Fruit fly (Drosophila melanogaster) whole organism, embryonic: Measurements from ENCODE around the gene TotX.

Source experiments
- Bdp1 ChIP-seq: fragments of 200-800 bp; sonication (Bioruptor generic); optimal IDR thresholded peaks from 3 replicates; lab custom pipeline; 2016; ENCODE audit warnings: missing biosample characterization, missing genetic modification characterization
- Bgb ChIP-seq: fragments of 200-800 bp; sonication (Bioruptor generic); IDR thresholded peaks from 2 replicates; pipeline ENCODE4 v1.3.6; 2022; ENCODE audit warnings: missing biosample characterization, missing genetic modification characterization; ENCODE audit not compliant: partially characterized antibody
- Bteb2 ChIP-seq: fragments of 200-800 bp; sonication (Bioruptor generic); optimal IDR thresholded peaks from 2 replicates; lab custom pipeline; 2016; ENCODE audit warnings: missing biosample characterization, missing genetic modification characterization
- CG10959 ChIP-seq: fragments of 200-800 bp; sonication (Bioruptor generic); IDR thresholded peaks from 2 replicates; pipeline ENCODE4 v1.3.6; 2022; ENCODE audit warnings: missing biosample characterization, missing genetic modification characterization
- CG11085 ChIP-seq: fragments of 200-800 bp; sonication (Bioruptor generic); IDR thresholded peaks from 2 replicates; pipeline ENCODE4 v1.3.6; 2022; ENCODE audit warnings: missing biosample characterization, missing genetic modification characterization
- CG11093 ChIP-seq: fragments of 200-800 bp; sonication (Bioruptor generic); IDR thresholded peaks from 3 replicates; pipeline ENCODE4 v1.3.6; 2022; ENCODE audit warnings: missing biosample characterization, missing genetic modification characterization
- CG11247 ChIP-seq: fragments of 200-800 bp; sonication (Bioruptor generic); IDR thresholded peaks from 2 replicates; pipeline ENCODE4 v1.3.6; 2022; ENCODE audit warnings: missing biosample characterization, missing genetic modification characterization
- CG12155 ChIP-seq: fragments of 200-800 bp; sonication (Bioruptor generic); optimal IDR thresholded peaks from 3 replicates; lab custom pipeline; 2016; ENCODE audit warnings: missing biosample characterization, missing genetic modification characterization
- CG12659 ChIP-seq: fragments of 200-800 bp; sonication (Bioruptor generic); optimal IDR thresholded peaks from 3 replicates; lab custom pipeline; 2017; ENCODE audit warnings: mild to moderate bottlenecking, missing biosample characterization, missing genetic modification reagents, missing genetic modification characterization
- CG16863 ChIP-seq: fragments of 200-800 bp; sonication (Bioruptor generic); optimal IDR thresholded peaks from 3 replicates; lab custom pipeline; 2016; ENCODE audit warnings: missing biosample characterization, missing genetic modification characterization
- CG17328 ChIP-seq: fragments of 200-800 bp; sonication (Bioruptor generic); IDR thresholded peaks from 2 replicates; pipeline ENCODE4 v1.3.6; 2022; ENCODE audit warnings: missing biosample characterization, missing genetic modification characterization
- CG18011 ChIP-seq: fragments of 200-800 bp; sonication (Bioruptor generic); optimal IDR thresholded peaks from 2 replicates; lab custom pipeline; 2017; ENCODE audit warnings: missing biosample characterization, missing genetic modification characterization, mild to moderate bottlenecking, moderate library complexity, missing genotype
- CG1832 ChIP-seq: fragments of 200-800 bp; sonication (Bioruptor generic); optimal IDR thresholded peaks from 2 replicates; lab custom pipeline; 2017; ENCODE audit warnings: missing biosample characterization, mild to moderate bottlenecking, missing genetic modification characterization, inconsistent platforms
- CG2202 ChIP-seq: fragments of 200-800 bp; sonication (Bioruptor generic); optimal IDR thresholded peaks from 2 replicates; lab custom pipeline; 2018; ENCODE audit warnings: missing biosample characterization, mild to moderate bottlenecking, missing genetic modification characterization
- CG31441 ChIP-seq: fragments of 200-800 bp; sonication (Bioruptor generic); IDR thresholded peaks from 2 replicates; pipeline ENCODE4 v1.3.6; 2022; ENCODE audit warnings: missing biosample characterization, missing genetic modification characterization
- CG3163 ChIP-seq: fragments of 200-800 bp; sonication (Bioruptor generic); optimal IDR thresholded peaks from 3 replicates; lab custom pipeline; 2016; ENCODE audit warnings: missing biosample characterization, missing genetic modification characterization
- CG3407 ChIP-seq: fragments of 200-800 bp; sonication (Bioruptor generic); optimal IDR thresholded peaks from 2 replicates; lab custom pipeline; 2018; ENCODE audit warnings: missing biosample characterization, mild to moderate bottlenecking, missing genetic modification characterization
- CG34224 ChIP-seq: fragments of 200-800 bp; sonication (Bioruptor generic); IDR thresholded peaks from 3 replicates; pipeline ENCODE4 v1.3.6; 2022; ENCODE audit warnings: missing biosample characterization, missing genetic modification characterization; ENCODE audit not compliant: partially characterized antibody
- CG42726 ChIP-seq: fragments of 200-800 bp; sonication (Bioruptor generic); IDR thresholded peaks from 2 replicates; pipeline ENCODE4 v1.3.6; 2022; ENCODE audit warnings: missing biosample characterization, missing genetic modification characterization; ENCODE audit not compliant: partially characterized antibody
- CG8281 ChIP-seq: fragments of 200-800 bp; sonication (Bioruptor generic); optimal IDR thresholded peaks from 2 replicates; lab custom pipeline; 2018; ENCODE audit warnings: missing biosample characterization, mild to moderate bottlenecking, missing genetic modification characterization, moderate library complexity
- Deaf1 ChIP-seq: fragments of 200-800 bp; optimal IDR thresholded peaks from 3 replicates; lab custom pipeline; 2019; ENCODE audit warnings: missing biosample characterization, mild to moderate bottlenecking, missing genetic modification characterization, moderate library complexity
- Dip3 ChIP-seq: fragments of 200-800 bp; sonication (Bioruptor generic); optimal IDR thresholded peaks from 3 replicates; lab custom pipeline; 2016; ENCODE audit warnings: missing biosample characterization, missing genetic modification characterization
- Gsc ChIP-seq: fragments of 200-800 bp; sonication (Bioruptor generic); IDR thresholded peaks from 2 replicates; pipeline ENCODE4 v1.3.6; 2022; ENCODE audit warnings: missing biosample characterization, missing genetic modification characterization
- Hey ChIP-seq: fragments of 200-800 bp; sonication (Bioruptor generic); optimal IDR thresholded peaks from 3 replicates; lab custom pipeline; 2018; ENCODE audit warnings: missing biosample characterization, mild to moderate bottlenecking, missing genetic modification characterization
- Med ChIP-seq: fragments of 200-800 bp; sonication (Bioruptor generic); peaks from one replicate; lab custom pipeline; 2016; ENCODE audit warnings: missing biosample characterization, missing genetic modification characterization, mild to moderate bottlenecking, inconsistent platforms, moderate library complexity
- Myb ChIP-seq: fragments of 200-800 bp; sonication (Bioruptor generic); optimal IDR thresholded peaks from 2 replicates; lab custom pipeline; 2016; ENCODE audit warnings: missing biosample characterization, missing genetic modification characterization
- NFAT ChIP-seq: fragments of 200-800 bp; sonication (Bioruptor generic); IDR thresholded peaks from 2 replicates; pipeline ENCODE4 v1.3.6; 2022; ENCODE audit warnings: missing biosample characterization, missing genetic modification characterization
- Rfx ChIP-seq: fragments of 200-800 bp; sonication (Bioruptor generic); IDR thresholded peaks from 2 replicates; pipeline ENCODE4 v1.3.6; 2022; ENCODE audit warnings: missing biosample characterization, missing genetic modification characterization
- Six4 ChIP-seq: fragments of 200-800 bp; sonication (Bioruptor generic); optimal IDR thresholded peaks from 2 replicates; lab custom pipeline; 2016; ENCODE audit warnings: missing biosample characterization, missing genetic modification characterization
- Trl ChIP-seq, 3 experiments: fragments of >200 bp in 2 of 3; fragments of 200-800 bp in 1 of 3; sonication (Bioruptor generic) in 1 of 3; optimal IDR thresholded peaks; 2 replicates in 1 of 3; 3 replicates in 2 of 3; lab custom pipeline; 2016 to 2017; ENCODE audit warnings: missing biosample characterization in 1 of 3, missing genetic modification characterization in 1 of 3
- Usf ChIP-seq: fragments of 200-800 bp; sonication (Bioruptor generic); optimal IDR thresholded peaks from 2 replicates; lab custom pipeline; 2017; ENCODE audit warnings: missing genotype, missing biosample characterization, missing genetic modification characterization
- crol ChIP-seq: fragments of 200-800 bp; sonication (Bioruptor generic); IDR thresholded peaks from 2 replicates; pipeline ENCODE4 v1.3.6; 2022; ENCODE audit warnings: missing biosample characterization, missing genetic modification characterization
- da ChIP-seq: fragments of 200-800 bp; sonication (Bioruptor generic); optimal IDR thresholded peaks from 2 replicates; lab custom pipeline; 2016; ENCODE audit warnings: missing biosample characterization, missing genetic modification characterization
- dan ChIP-seq: fragments of 200-800 bp; sonication (Bioruptor generic); IDR thresholded peaks from 2 replicates; pipeline ENCODE4 v1.3.6; 2022; ENCODE audit warnings: missing biosample characterization, missing genetic modification characterization
- emc ChIP-seq: fragments of 200-800 bp; sonication (Bioruptor generic); optimal IDR thresholded peaks from 2 replicates; lab custom pipeline; 2016; ENCODE audit warnings: missing biosample characterization, missing genetic modification characterization
- ewg ChIP-seq: fragments of 200-800 bp; sonication (Bioruptor generic); optimal IDR thresholded peaks from 3 replicates; lab custom pipeline; 2017; ENCODE audit warnings: mild to moderate bottlenecking, missing biosample characterization, missing genetic modification reagents, missing genetic modification characterization
- h ChIP-seq: fragments of >200 bp; optimal IDR thresholded peaks from 2 replicates; lab custom pipeline; 2017
- inv ChIP-seq: fragments of 200-800 bp; sonication (Bioruptor generic); IDR thresholded peaks from 2 replicates; pipeline ENCODE4 v1.3.6; 2022; ENCODE audit warnings: missing biosample characterization, missing genetic modification characterization; ENCODE audit not compliant: partially characterized antibody
- lab ChIP-seq: fragments of 200-800 bp; sonication (Bioruptor generic); optimal IDR thresholded peaks from 3 replicates; lab custom pipeline; 2017; ENCODE audit warnings: missing biosample characterization, missing genetic modification characterization, mild to moderate bottlenecking, moderate library complexity, missing genetic modification reagents
- lilli ChIP-seq: fragments of 200-800 bp; sonication (Bioruptor generic); optimal IDR thresholded peaks from 3 replicates; lab custom pipeline; 2016; ENCODE audit warnings: missing biosample characterization, missing genetic modification characterization
- mld ChIP-seq: fragments of 200-800 bp; sonication (Bioruptor generic); IDR thresholded peaks from 3 replicates; pipeline ENCODE4 v1.3.6; 2022; ENCODE audit warnings: missing biosample characterization, missing genetic modification characterization; ENCODE audit not compliant: partially characterized antibody
- nerfin-2 ChIP-seq: fragments of 200-800 bp; sonication (Bioruptor generic); IDR thresholded peaks from 2 replicates; pipeline ENCODE4 v1.3.6; 2022; ENCODE audit warnings: missing biosample characterization, missing genetic modification characterization; ENCODE audit not compliant: partially characterized antibody
- pros ChIP-seq: fragments of 200-800 bp; sonication (Bioruptor generic); optimal IDR thresholded peaks from 3 replicates; lab custom pipeline; 2019; ENCODE audit warnings: missing biosample characterization, mild to moderate bottlenecking, missing genetic modification characterization, moderate library complexity
- repo ChIP-seq: fragments of 200-800 bp; sonication (Bioruptor generic); optimal IDR thresholded peaks from 2 replicates; lab custom pipeline; 2016; ENCODE audit warnings: missing biosample characterization, missing genetic modification characterization
- ro ChIP-seq: fragments of 200-800 bp; sonication (Bioruptor generic); IDR thresholded peaks from 2 replicates; pipeline ENCODE4 v1.3.6; 2022; ENCODE audit warnings: missing biosample characterization, missing genetic modification characterization
- scrt ChIP-seq: fragments of 200-800 bp; sonication (Bioruptor generic); optimal IDR thresholded peaks from 2 replicates; lab custom pipeline; 2018; ENCODE audit warnings: missing biosample characterization, mild to moderate bottlenecking, missing genetic modification characterization, moderate library complexity
- seq ChIP-seq: fragments of 200-800 bp; sonication (Bioruptor generic); IDR thresholded peaks from 2 replicates; pipeline ENCODE4 v1.3.6; 2022; ENCODE audit warnings: missing biosample characterization, missing genetic modification characterization
- toy ChIP-seq: fragments of 200-800 bp; sonication (Bioruptor generic); IDR thresholded peaks from 2 replicates; pipeline ENCODE4 v1.3.6; 2022; ENCODE audit warnings: missing biosample characterization, missing genetic modification characterization
- unc-4 ChIP-seq: fragments of 200-800 bp; sonication (Bioruptor generic); IDR thresholded peaks from 2 replicates; pipeline ENCODE4 v1.3.6; 2022; ENCODE audit warnings: missing biosample characterization, missing genetic modification characterization; ENCODE audit not compliant: partially characterized antibody

The TotX gene

dm6 chr3R:20901656-20902055, 3.7 kb downstream of the TotX start, which contains the start of gene Grik:
Gene Grik, plus strand, starts transcription at chr3R:20901956.
- TF ChIP-seq Usf (no peak), CG11085 (GFP tag; lab: Robert Waterston, UW) (no peak), CG3407 (GFP tag; lab: Kevin White, UChicago) (no peak), Bteb2 (GFP tag; lab: Kevin White, UChicago) (no peak), Rfx (GFP tag; lab: Robert Waterston, UW) (no peak), lab (no peak), CG10959 (no peak), ro (GFP tag; lab: Robert Waterston, UW) (no peak), toy (GFP tag; lab: Robert Waterston, UW) (no peak), pros (GFP tag; lab: Kevin White, UChicago) (no peak), lilli (GFP tag; lab: Kevin White, UChicago) (no peak), unc-4 (GFP tag; lab: Robert Waterston, UW) (no peak), Dip3 (no peak), NFAT (GFP tag; lab: Robert Waterston, UW) (no peak), CG18011 (no peak), crol (GFP tag; lab: Robert Waterston, UW) (no peak), Deaf1 (no peak), da (GFP tag; lab: Kevin White, UChicago) (no peak)
- TF ChIP-seq, all 482 proteins: peak for 0

DNA sequence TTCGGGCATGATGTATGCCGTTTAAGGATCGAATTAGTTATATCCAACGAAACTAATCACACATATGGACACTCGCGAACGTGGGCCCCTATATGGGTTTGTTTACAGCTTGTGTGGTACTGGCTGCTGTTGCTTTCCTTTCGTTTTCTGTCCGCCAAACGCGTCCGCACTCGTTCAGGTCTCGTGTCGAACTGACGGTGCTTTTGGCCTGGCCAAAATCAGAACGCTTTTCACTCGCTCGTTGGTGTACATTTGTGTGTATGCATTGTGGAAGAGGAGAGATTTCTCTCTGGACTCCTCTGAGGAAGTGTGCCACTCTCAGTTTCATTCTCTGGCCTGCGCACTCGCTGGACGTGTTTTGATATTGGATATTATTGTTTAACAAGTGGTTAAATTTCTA, 8.2 kb downstream of the TotX start, which contains the start of gene Ktl:
Gene Ktl (minus strand): TSS at position 193 of the 400 bp plus-strand sequence.
- peak; percentile 64 for TF ChIP-seq CG12155
- no peak for TF ChIP-seq CG16863 (GFP tag; lab: Kevin White, UChicago)
- peak; percentile 43 for TF ChIP-seq ewg (GFP tag; lab: Kevin White, UChicago)
- TF ChIP-seq scrt (GFP tag; lab: Kevin White, UChicago) = peak; percentile 26
- no peak for TF ChIP-seq Hey (tag; lab: Kevin White, UChicago)
- no peak for TF ChIP-seq pros (GFP tag; lab: Kevin White, UChicago)
- peak; percentile 11 for TF ChIP-seq Deaf1
- TF ChIP-seq dan (GFP tag; lab: Robert Waterston, UW) = no peak
- no peak for TF ChIP-seq CG12659
- no peak for TF ChIP-seq CG17328 (GFP tag; lab: Robert Waterston, UW)
- no peak for TF ChIP-seq seq (GFP tag; lab: Robert Waterston, UW)
- TF ChIP-seq CG11093 (GFP tag; lab: Robert Waterston, UW) = no peak
- no peak for TF ChIP-seq h (lab: Kevin White, UChicago)
- peak; percentile 67 for TF ChIP-seq Med (GFP tag; lab: Kevin White, UChicago)
- TF ChIP-seq CG2202 (tag; lab: Kevin White, UChicago) = no peak
- TF ChIP-seq Trl (optimal IDR thresholded peaks at IDR 0.05; lab: Kevin White, UChicago) = peak; percentile 17 to 42
- TF ChIP-seq Trl (GFP tag; optimal IDR thresholded peaks at IDR 0.05; lab: Kevin White, UChicago) = no peak

dm6 chr3R:20891495-20891894, 13.8 kb downstream of the TotX start:
- TF ChIP-seq inv (GFP tag; lab: Robert Waterston, UW) (no peak), Six4 (GFP tag; lab: Kevin White, UChicago) (no peak), CG1832 (GFP tag; lab: Kevin White, UChicago) (peak; percentile 25), Gsc (GFP tag; lab: Robert Waterston, UW) (no peak), repo (GFP tag; lab: Kevin White, UChicago) (no peak), CG11247 (GFP tag; lab: Robert Waterston, UW) (no peak), CG8281 (no peak), CG2202 (tag; lab: Kevin White, UChicago) (no peak), CG34224 (GFP tag; lab: Robert Waterston, UW) (peak; percentile 53; the same call in 1 of the 3 replicates), CG18011 (no peak), Myb (GFP tag; lab: Kevin White, UChicago) (no peak), CG31441 (GFP tag; lab: Robert Waterston, UW) (no peak), Bdp1 (GFP tag; lab: Kevin White, UChicago) (peak; percentile 99), mld (GFP tag; lab: Robert Waterston, UW) (peak; percentile 75), nerfin-2 (GFP tag; lab: Robert Waterston, UW) (peak; percentile 60; the same call in 1 of the 2 replicates), Bgb (GFP tag; lab: Robert Waterston, UW) (peak; percentile 73), CG42726 (GFP tag; lab: Robert Waterston, UW) (peak; percentile 80), emc (no peak), CG3163 (GFP tag; lab: Kevin White, UChicago) (no peak)
